Fruit fly (Drosophila melanogaster) whole organism, embryonic: ENCODE data around the gene CG11342.

Experiments used
- Atf-2 ChIP-seq: fragments of 200-800 bp; sonication (Bioruptor generic); optimal IDR thresholded peaks from 2 replicates; lab custom pipeline; 2016; ENCODE audit warnings: missing biosample characterization, missing genetic modification characterization
- CG10209 ChIP-seq: fragments of 200-800 bp; sonication (Bioruptor generic); optimal IDR thresholded peaks from 3 replicates; lab custom pipeline; 2017; ENCODE audit warnings: missing biosample characterization, mild to moderate bottlenecking, missing genetic modification characterization, missing genetic modification reagents
- CG11093 ChIP-seq: fragments of 200-800 bp; sonication (Bioruptor generic); IDR thresholded peaks from 3 replicates; pipeline ENCODE4 v1.3.6; 2022; ENCODE audit warnings: missing biosample characterization, missing genetic modification characterization
- CG11560 ChIP-seq: fragments of 200-800 bp; sonication (Bioruptor generic); IDR thresholded peaks from 3 replicates; pipeline ENCODE4 v1.3.6; 2022; ENCODE audit warnings: missing biosample characterization, missing genetic modification characterization
- CG12155 ChIP-seq: fragments of 200-800 bp; sonication (Bioruptor generic); optimal IDR thresholded peaks from 3 replicates; lab custom pipeline; 2016; ENCODE audit warnings: missing biosample characterization, missing genetic modification characterization
- CG14014 ChIP-seq: fragments of 200-800 bp; sonication (Bioruptor generic); IDR thresholded peaks from 2 replicates; pipeline ENCODE4 v1.3.6; 2022; ENCODE audit warnings: missing biosample characterization, missing genetic modification characterization
- CG14441 ChIP-seq: fragments of 200-800 bp; sonication (Bioruptor generic); IDR thresholded peaks from 2 replicates; pipeline ENCODE4 v1.3.6; 2022; ENCODE audit warnings: missing biosample characterization, missing genetic modification characterization
- CG17385 ChIP-seq: fragments of 200-800 bp; sonication (Bioruptor generic); optimal IDR thresholded peaks from 3 replicates; lab custom pipeline; 2018; ENCODE audit warnings: missing biosample characterization, mild to moderate bottlenecking, missing genetic modification characterization
- CG17802 ChIP-seq: fragments of 200-800 bp; sonication (Bioruptor generic); optimal IDR thresholded peaks from 2 replicates; lab custom pipeline; 2018; ENCODE audit warnings: missing biosample characterization, mild to moderate bottlenecking, missing genetic modification characterization, moderate library complexity
- CG2875 ChIP-seq: fragments of 200-800 bp; sonication (Bioruptor generic); optimal IDR thresholded peaks from 2 replicates; lab custom pipeline; 2017; ENCODE audit warnings: missing biosample characterization, mild to moderate bottlenecking, missing genetic modification characterization, missing genetic modification reagents
- CG32532 ChIP-seq: fragments of 200-800 bp; sonication (Bioruptor generic); IDR thresholded peaks from 2 replicates; pipeline ENCODE4 v1.3.6; 2022; ENCODE audit warnings: missing biosample characterization, missing genetic modification characterization
- CG4360 ChIP-seq: fragments of 200-800 bp; sonication (Bioruptor generic); IDR thresholded peaks from 2 replicates; pipeline ENCODE4 v1.3.6; 2022; ENCODE audit warnings: missing biosample characterization, missing genetic modification characterization
- CG7357 ChIP-seq: fragments of 200-800 bp; sonication (Bioruptor generic); IDR thresholded peaks from 3 replicates; pipeline ENCODE4 v1.3.6; 2022; ENCODE audit warnings: missing biosample characterization, missing genetic modification characterization
- CG8924 ChIP-seq: fragments of 200-800 bp; optimal IDR thresholded peaks from 3 replicates; lab custom pipeline; 2019; ENCODE audit warnings: missing biosample characterization, mild to moderate bottlenecking, missing genetic modification characterization, moderate library complexity
- CG9797 ChIP-seq: fragments of 200-800 bp; sonication (Bioruptor generic); optimal IDR thresholded peaks from 3 replicates; lab custom pipeline; 2018; ENCODE audit warnings: missing biosample characterization, mild to moderate bottlenecking, missing genetic modification characterization
- CTCF ChIP-seq: fragments of 200-800 bp; sonication (Bioruptor generic); optimal IDR thresholded peaks from 2 replicates; lab custom pipeline; 2017; ENCODE audit warnings: missing biosample characterization, mild to moderate bottlenecking, missing genetic modification characterization, moderate library complexity
- Dref ChIP-seq: fragments of 200-800 bp; sonication (Bioruptor generic); IDR thresholded peaks from 2 replicates; pipeline ENCODE4 v1.3.6; 2022; ENCODE audit warnings: missing biosample characterization, missing genetic modification characterization
- Ets65A ChIP-seq: fragments of 200-800 bp; sonication (Bioruptor generic); peaks from one replicate; lab custom pipeline; 2016; ENCODE audit warnings: missing biosample characterization, missing genetic modification characterization
- HLH4C ChIP-seq: fragments of 200-800 bp; sonication (Bioruptor generic); IDR thresholded peaks from 3 replicates; pipeline ENCODE4 v1.3.6; 2022; ENCODE audit warnings: missing biosample characterization, missing genetic modification characterization; ENCODE audit not compliant: partially characterized antibody
- Hmr ChIP-seq: fragments of 200-800 bp; sonication (Bioruptor generic); optimal IDR thresholded peaks from 3 replicates; lab custom pipeline; 2017; ENCODE audit warnings: mild to moderate bottlenecking, missing biosample characterization, missing genetic modification reagents, missing genetic modification characterization
- Hr3 ChIP-seq: fragments of 200-800 bp; sonication (Bioruptor generic); optimal IDR thresholded peaks from 3 replicates; lab custom pipeline; 2016; ENCODE audit warnings: missing biosample characterization, missing genetic modification characterization
- Hr39 ChIP-seq: fragments of >200 bp; optimal IDR thresholded peaks from 2 replicates; lab custom pipeline; 2017
- Hr78 ChIP-seq, 2 experiments: fragments of 200-800 bp in 1 of 2; fragments of >200 bp in 1 of 2; sonication (Bioruptor generic) in 1 of 2; optimal IDR thresholded peaks; 2 replicates each; lab custom pipeline; 2017 to 2019; ENCODE audit warnings: missing biosample characterization in 2 of 2, missing genetic modification characterization in 2 of 2, mild to moderate bottlenecking in 1 of 2, moderate library complexity in 1 of 2
- Hsf ChIP-seq: fragments of 200-800 bp; sonication (Bioruptor generic); optimal IDR thresholded peaks from 3 replicates; lab custom pipeline; 2016; ENCODE audit warnings: missing biosample characterization, missing genetic modification characterization
- Mrtf ChIP-seq: fragments of 200-800 bp; sonication (Bioruptor generic); IDR thresholded peaks from 3 replicates; pipeline ENCODE4 v1.3.6; 2022; ENCODE audit warnings: missing biosample characterization, missing genetic modification characterization
- NC2α ChIP-seq: fragments of 200-800 bp; sonication (Bioruptor generic); optimal IDR thresholded peaks from 2 replicates; lab custom pipeline; 2016; ENCODE audit warnings: missing biosample characterization, missing genetic modification characterization
- Stat92E ChIP-seq, 3 experiments: fragments of >200 bp in 2 of 3; fragments of 200-800 bp in 1 of 3; sonication (Bioruptor generic) in 1 of 3; optimal IDR thresholded peaks; 2 replicates each; lab custom pipeline; 2017 to 2019; ENCODE audit warnings: missing biosample characterization in 3 of 3, missing genetic modification characterization in 3 of 3, mild to moderate bottlenecking in 1 of 3, moderate library complexity in 1 of 3
- Taf1 ChIP-seq: fragments of 200-800 bp; sonication (Bioruptor generic); IDR thresholded peaks from 2 replicates; pipeline ENCODE4 v1.3.6; 2022; ENCODE audit warnings: missing biosample characterization, missing genetic modification characterization
- ase ChIP-seq: fragments of 200-800 bp; sonication (Bioruptor generic); IDR thresholded peaks from 3 replicates; pipeline ENCODE4 v1.3.6; 2022; ENCODE audit warnings: missing biosample characterization, missing genetic modification characterization
- ash1 ChIP-seq: fragments of 200-800 bp; sonication (Bioruptor generic); optimal IDR thresholded peaks from 2 replicates; lab custom pipeline; 2018; ENCODE audit warnings: missing biosample characterization, mild to moderate bottlenecking, missing genetic modification characterization
- chif ChIP-seq, 2 experiments: fragments of 200-800 bp; sonication (Bioruptor generic); optimal IDR thresholded peaks; 3 replicates each; lab custom pipeline; 2016; ENCODE audit warnings: missing biosample characterization in 2 of 2, missing genetic modification characterization in 2 of 2
- crol ChIP-seq: fragments of 200-800 bp; sonication (Bioruptor generic); IDR thresholded peaks from 2 replicates; pipeline ENCODE4 v1.3.6; 2022; ENCODE audit warnings: missing biosample characterization, missing genetic modification characterization
- cwo ChIP-seq: fragments of 200-800 bp; sonication (Bioruptor generic); optimal IDR thresholded peaks from 3 replicates; lab custom pipeline; 2017; ENCODE audit warnings: missing biosample characterization, missing genetic modification characterization, mild to moderate bottlenecking, moderate library complexity, missing genetic modification reagents
- dati ChIP-seq: fragments of 200-800 bp; sonication (Bioruptor generic); IDR thresholded peaks from 2 replicates; pipeline ENCODE4 v1.3.6; 2022; ENCODE audit warnings: missing biosample characterization, missing genetic modification characterization
- dpn ChIP-seq, 2 experiments: fragments of 200-800 bp; sonication (Bioruptor generic); optimal IDR thresholded peaks; 3 replicates each; lab custom pipeline; 2016; ENCODE audit warnings: missing biosample characterization in 2 of 2, missing genetic modification characterization in 2 of 2
- hbn ChIP-seq: fragments of 200-800 bp; sonication (Bioruptor generic); IDR thresholded peaks from 2 replicates; pipeline ENCODE4 v1.3.6; 2022; ENCODE audit warnings: missing biosample characterization, missing genetic modification characterization; ENCODE audit not compliant: partially characterized antibody
- hkb ChIP-seq, 2 experiments: fragments of 200-800 bp in 1 of 2; fragments of >200 bp in 1 of 2; sonication (Bioruptor generic) in 1 of 2; IDR thresholded peaks in 1 of 2; optimal IDR thresholded peaks in 1 of 2; 2 replicates each; pipeline versions ENCODE4 v1.3.6 to Lab custom; 2017 to 2022; ENCODE audit warnings: missing biosample characterization in 1 of 2, missing genetic modification characterization in 1 of 2
- lab ChIP-seq: fragments of 200-800 bp; sonication (Bioruptor generic); optimal IDR thresholded peaks from 3 replicates; lab custom pipeline; 2017; ENCODE audit warnings: missing biosample characterization, missing genetic modification characterization, mild to moderate bottlenecking, moderate library complexity, missing genetic modification reagents
- nerfin-2 ChIP-seq: fragments of 200-800 bp; sonication (Bioruptor generic); IDR thresholded peaks from 2 replicates; pipeline ENCODE4 v1.3.6; 2022; ENCODE audit warnings: missing biosample characterization, missing genetic modification characterization; ENCODE audit not compliant: partially characterized antibody
- onecut ChIP-seq: fragments of 200-800 bp; sonication (Bioruptor generic); IDR thresholded peaks from 2 replicates; pipeline ENCODE4 v1.3.6; 2022; ENCODE audit warnings: missing biosample characterization, missing genetic modification characterization
- pan ChIP-seq, 4 experiments: fragments of >200 bp in 3 of 4; fragments of 200-800 bp in 1 of 4; sonication (Bioruptor generic) in 1 of 4; optimal IDR thresholded peaks in 3 of 4; IDR thresholded peaks in 1 of 4; 2 replicates each; pipeline versions ENCODE4 v1.3.6 to Lab custom; 2017 to 2022; ENCODE audit warnings: missing biosample characterization in 2 of 4, missing genetic modification characterization in 2 of 4, mixed read lengths in 1 of 4
- pfk ChIP-seq: fragments of 200-800 bp; sonication (Bioruptor generic); optimal IDR thresholded peaks from 2 replicates; lab custom pipeline; 2018; ENCODE audit warnings: missing biosample characterization, mild to moderate bottlenecking, missing genetic modification characterization, moderate library complexity
- row ChIP-seq: fragments of 200-800 bp; sonication (Bioruptor generic); IDR thresholded peaks from 3 replicates; pipeline ENCODE4 v1.3.6; 2022; ENCODE audit warnings: missing biosample characterization, missing genetic modification characterization
- sisA ChIP-seq: fragments of 200-800 bp; sonication (Bioruptor generic); IDR thresholded peaks from 2 replicates; pipeline ENCODE4 v1.3.6; 2022; ENCODE audit warnings: missing biosample characterization, missing genetic modification characterization
- sr ChIP-seq: fragments of 200-800 bp; sonication (Bioruptor generic); IDR thresholded peaks from 3 replicates; pipeline ENCODE4 v1.3.6; 2022; ENCODE audit warnings: missing biosample characterization, missing genetic modification characterization
- tna ChIP-seq: fragments of 200-800 bp; sonication (Bioruptor generic); IDR thresholded peaks from 2 replicates; pipeline ENCODE4 v1.3.6; 2022; ENCODE audit warnings: missing biosample characterization, missing genetic modification characterization; ENCODE audit not compliant: partially characterized antibody
- twi ChIP-seq: fragments of 200-800 bp; optimal IDR thresholded peaks from 2 replicates; lab custom pipeline; 2019; ENCODE audit warnings: missing biosample characterization, mild to moderate bottlenecking, missing genetic modification characterization, moderate library complexity
- vnd ChIP-seq: fragments of 200-800 bp; sonication (Bioruptor generic); IDR thresholded peaks from 3 replicates; pipeline ENCODE4 v1.3.6; 2022; ENCODE audit warnings: missing biosample characterization, missing genetic modification characterization; ENCODE audit not compliant: partially characterized antibody
- zfh2 ChIP-seq: fragments of 200-800 bp; sonication (Bioruptor generic); optimal IDR thresholded peaks from 2 replicates; lab custom pipeline; 2016; ENCODE audit warnings: missing biosample characterization, missing genetic modification characterization

The CG11342 gene

DNA sequence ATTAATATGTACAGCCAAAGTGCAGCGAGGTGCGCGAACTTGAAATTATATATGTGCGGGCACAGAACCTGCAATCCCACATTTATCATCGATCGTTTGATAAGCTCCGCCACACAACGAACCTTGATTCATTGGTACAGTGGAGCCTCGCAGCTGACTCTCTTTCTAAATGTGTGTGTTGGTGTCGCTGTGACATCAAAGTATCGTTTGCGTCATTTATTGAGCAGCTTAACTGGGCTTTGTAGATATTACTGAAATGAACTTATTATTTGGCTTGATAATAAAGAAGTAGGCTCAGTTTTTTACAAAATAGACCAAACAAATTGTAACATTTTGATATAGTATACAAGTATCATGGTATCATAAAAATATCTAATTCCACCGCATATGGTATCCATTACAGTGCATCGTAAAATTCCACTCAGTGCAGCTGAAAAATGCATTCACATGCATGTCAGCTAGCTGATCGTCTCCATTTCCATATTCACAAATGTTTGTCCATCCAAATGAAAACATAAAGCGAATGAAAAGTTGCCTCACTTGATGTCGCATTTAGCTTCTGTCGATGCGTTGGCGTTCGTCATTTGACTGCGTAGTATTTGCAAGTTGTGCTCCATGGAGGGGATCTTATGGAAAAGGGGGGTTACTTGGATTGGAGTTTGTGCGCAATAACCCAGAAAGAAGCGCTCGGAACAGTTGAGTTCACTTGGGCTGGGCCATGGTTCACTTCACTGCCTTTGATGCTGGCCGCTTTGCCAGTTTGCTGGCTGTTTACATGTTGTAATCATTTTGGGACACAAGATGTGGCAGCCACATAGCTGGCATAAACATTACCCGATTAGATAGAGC, 44.0 kb upstream of the CG11342 start (continued):
- no peak for TF ChIP-seq hbn (GFP tag; lab: Robert Waterston, UW)
- peak; percentile 66; the same call in 2 of the 3 replicates for TF ChIP-seq sr (GFP tag; lab: Robert Waterston, UW)
- TF ChIP-seq CG14441: peak; percentile 40; the same call in 1 of the 2 replicates
- peak in 1 of 2 experiments; percentile 3 for TF ChIP-seq Hr78 (GFP tag; optimal IDR thresholded peaks at IDR 0.05; lab: Kevin White, UChicago)
- no peak for TF ChIP-seq pfk (GFP tag; lab: Kevin White, UChicago)
- no peak for TF ChIP-seq NC2α
- no peak for TF ChIP-seq CG10209 (GFP tag; lab: Kevin White, UChicago)
- TF ChIP-seq Atf-2 (GFP tag; lab: Kevin White, UChicago): no peak
- TF ChIP-seq Hr39 (lab: Kevin White, UChicago): no peak
- no peak for TF ChIP-seq CG7357 (GFP tag; lab: Robert Waterston, UW)
- no peak for TF ChIP-seq Ets65A
- TF ChIP-seq tna (GFP tag; lab: Robert Waterston, UW): no peak
- TF ChIP-seq CG11093 (GFP tag; lab: Robert Waterston, UW): no peak
- no peak for TF ChIP-seq ase
- no peak for TF ChIP-seq CG17802
- TF ChIP-seq Hmr (GFP tag; lab: Kevin White, UChicago): no peak
- TF ChIP-seq row (GFP tag; lab: Robert Waterston, UW): peak; percentile 25; the same call in 1 of the 3 replicates
- no peak for TF ChIP-seq Hr3 (GFP tag; lab: Kevin White, UChicago)
- no peak for TF ChIP-seq Stat92E (GFP tag; optimal IDR thresholded peaks at IDR 0.05; lab: Kevin White, UChicago)
- no peak for TF ChIP-seq zfh2 (GFP tag; lab: Kevin White, UChicago)
- peak; percentile 9 for TF ChIP-seq lab (GFP tag; lab: Kevin White, UChicago)
- no peak for TF ChIP-seq dati (GFP tag; lab: Robert Waterston, UW)
- TF ChIP-seq pan (optimal IDR thresholded peaks at IDR 0.05; lab: Kevin White, UChicago): no peak
- peak in 1 of 2 experiments; percentile 55 for TF ChIP-seq pan (GFP tag; optimal IDR thresholded peaks at IDR 0.05 in 1 of 2, IDR thresholded peaks at IDR 0.05 in 1 of 2)
- TF ChIP-seq ash1 (GFP tag; lab: Kevin White, UChicago): no peak
- no peak for TF ChIP-seq CG17385 (GFP tag; lab: Kevin White, UChicago)
- no peak for TF ChIP-seq CTCF (GFP tag; lab: Kevin White, UChicago)
- TF ChIP-seq Taf1 (GFP tag; lab: Robert Waterston, UW): no peak
- TF ChIP-seq HLH4C (GFP tag; lab: Robert Waterston, UW): no peak
- no peak for TF ChIP-seq crol (GFP tag; lab: Robert Waterston, UW)
- no peak for TF ChIP-seq vnd (GFP tag; lab: Robert Waterston, UW)
- TF ChIP-seq CG4360 (GFP tag; lab: Robert Waterston, UW): no peak
- no peak for TF ChIP-seq CG2875 (GFP tag; lab: Kevin White, UChicago)
- TF ChIP-seq nerfin-2 (GFP tag; lab: Robert Waterston, UW): no peak
- no peak for TF ChIP-seq Hsf (GFP tag; lab: Kevin White, UChicago)
- TF ChIP-seq cwo (GFP tag; lab: Kevin White, UChicago): no peak
- TF ChIP-seq dpn (GFP tag; optimal IDR thresholded peaks at IDR 0.05; lab: Kevin White, UChicago): no peak
- TF ChIP-seq Mrtf (GFP tag; lab: Robert Waterston, UW): no peak
- TF ChIP-seq CG11560 (tag; lab: Robert Waterston, UW): no peak
- TF ChIP-seq Dref (GFP tag; lab: Robert Waterston, UW): no peak
- no peak for TF ChIP-seq CG9797 (GFP tag; lab: Kevin White, UChicago)
- TF ChIP-seq onecut (GFP tag; lab: Robert Waterston, UW): no peak
- no peak for TF ChIP-seq CG8924 (tag; lab: Kevin White, UChicago)
- no peak for TF ChIP-seq CG12155
- no peak for TF ChIP-seq sisA
- 0 out of 2 replicates have a peak, but pooled peaks have one; percentile 23 for TF ChIP-seq CG14014 (GFP tag; lab: Robert Waterston, UW)
- no peak for TF ChIP-seq CG32532
- no peak for TF ChIP-seq twi (tag; lab: Kevin White, UChicago)
- no peak for TF ChIP-seq chif (GFP tag; optimal IDR thresholded peaks at IDR 0.05; lab: Kevin White, UChicago)
- TF ChIP-seq hkb (optimal IDR thresholded peaks at IDR 0.05; lab: Kevin White, UChicago): no peak
- TF ChIP-seq hkb (GFP tag; IDR thresholded peaks at IDR 0.05; lab: Robert Waterston, UW): no peak
